Fruit fly (Drosophila melanogaster): ENCODE data around the gene Chs2.

- no peak for TF ChIP-seq h (optimal IDR thresholded peaks at IDR 0.05)
- no peak for TF ChIP-seq psq (optimal IDR thresholded peaks at IDR 0.05)
- TF ChIP-seq ttk (optimal IDR thresholded peaks at IDR 0.05), result no peak
- no peak for TF ChIP-seq Sin3A (optimal IDR thresholded peaks at IDR 0.05)
- no peak for TF ChIP-seq Myc (optimal IDR thresholded peaks at IDR 0.05)
- TF ChIP-seq insv (optimal IDR thresholded peaks at IDR 0.05), result no peak
Measured at dm6 chr3L:21961892-21962518, at the start of gene Chs2.

Measured in Kc167 (cell line).